Worm (Caenorhabditis elegans) whole organism, L4 larva: ENCODE measurements around the gene F10C1.23.

Experiments used
- F44E2.7 ChIP-seq: fragments of 200-800 bp; sonication (Bioruptor generic); IDR thresholded peaks from 2 replicates; pipeline ENCODE4 v2.1.2; 2022; ENCODE audit warnings: missing genetic modification characterization, missing compliant biosample characterization
- T26A8.4 ChIP-seq: fragments of 200-800 bp; sonication (Bioruptor generic); IDR thresholded peaks from 2 replicates; pipeline ENCODE4 v1.3.6; 2022; ENCODE audit warnings: missing genetic modification characterization, missing compliant biosample characterization
- Y5F2A.4 ChIP-seq: fragments of 200-800 bp; sonication (Bioruptor generic); optimal IDR thresholded peaks from 2 replicates; lab custom pipeline; 2018; ENCODE audit warnings: mild to moderate bottlenecking, missing genetic modification characterization, missing compliant biosample characterization
- Y75B8A.6 ChIP-seq: fragments of 200-800 bp; sonication (Bioruptor generic); IDR thresholded peaks from 2 replicates; pipeline ENCODE4 v1.3.6; 2022; ENCODE audit warnings: missing genetic modification reagents, missing genetic modification characterization, missing compliant biosample characterization
- ZK546.5 ChIP-seq, 2 experiments: sonication (generic microtip); optimal IDR thresholded peaks; 2 replicates each; lab custom pipeline; 2017; ENCODE audit warnings: missing biosample characterization in 2 of 2, missing genetic modification characterization in 2 of 2
- arid-1 ChIP-seq: fragments of 200-800 bp; sonication (Bioruptor generic); conservative IDR thresholded peaks from 2 replicates; pipeline ENCODE4 v1.3.6; 2022; ENCODE audit warnings: missing genetic modification reagents, missing genetic modification characterization, missing compliant biosample characterization
- ceh-20 ChIP-seq: fragments of 200-800 bp; sonication (Bioruptor generic); IDR thresholded peaks from 2 replicates; pipeline ENCODE4 v1.3.6; 2022; ENCODE audit warnings: missing genetic modification reagents, missing genetic modification characterization, missing compliant biosample characterization
- ceh-28 ChIP-seq: fragments of 150-350 bp; optimal IDR thresholded peaks from 2 replicates; lab custom pipeline; 2014; ENCODE audit warnings: missing biosample characterization, missing genetic modification reagents, missing genetic modification characterization
- ceh-32 ChIP-seq: sonication (generic microtip); optimal IDR thresholded peaks from 2 replicates; lab custom pipeline; 2016; ENCODE audit warnings: mild to moderate bottlenecking, missing genetic modification characterization, missing compliant biosample characterization; ENCODE audit not compliant: poor library complexity
- ceh-62 ChIP-seq: sonication (generic microtip); optimal IDR thresholded peaks from 2 replicates; lab custom pipeline; 2017; ENCODE audit warnings: missing biosample characterization, missing genetic modification characterization
- ceh-82 ChIP-seq: sonication (generic microtip); optimal IDR thresholded peaks from 2 replicates; lab custom pipeline; 2017; ENCODE audit warnings: missing biosample characterization, missing genetic modification characterization
- cey-2 ChIP-seq: sonication (generic microtip); optimal IDR thresholded peaks from 3 replicates; lab custom pipeline; 2017; ENCODE audit warnings: missing genetic modification characterization, mild to moderate bottlenecking, missing compliant biosample characterization, antibody characterized with exemption, borderline replicate concordance; ENCODE audit not compliant: insufficient read depth
- ctbp-1 ChIP-seq: fragments of 200-800 bp; sonication (Bioruptor generic); IDR thresholded peaks from 2 replicates; pipeline ENCODE4 v1.3.6; 2022; ENCODE audit warnings: missing genetic modification reagents, missing genetic modification characterization, missing compliant biosample characterization
- daf-12 ChIP-seq: fragments of 150-350 bp; optimal IDR thresholded peaks from 2 replicates; lab custom pipeline; 2014; ENCODE audit warnings: missing biosample characterization, missing genetic modification reagents, missing genetic modification characterization
- daf-16 ChIP-seq, 3 experiments: sonication (generic microtip); optimal IDR thresholded peaks; 2 replicates each; lab custom pipeline; 2016 to 2017; ENCODE audit warnings: missing genetic modification characterization in 3 of 3, missing genetic modification reagents in 3 of 3, mild to moderate bottlenecking in 2 of 3, missing compliant biosample characterization in 2 of 3, missing biosample characterization in 1 of 3, moderate library complexity in 1 of 3
- daf-8 ChIP-seq: fragments of 200-800 bp; sonication (Bioruptor generic); IDR thresholded peaks from 2 replicates; pipeline ENCODE4 v1.3.6; 2022; ENCODE audit warnings: missing genetic modification characterization, missing compliant biosample characterization
- dmd-6 ChIP-seq: fragments of 200-800 bp; sonication (Bioruptor generic); IDR thresholded peaks from 2 replicates; pipeline ENCODE4 v1.3.6; 2022; ENCODE audit warnings: missing genetic modification reagents, missing genetic modification characterization, missing compliant biosample characterization
- dmd-9 ChIP-seq: fragments of 200-800 bp; sonication (Bioruptor generic); IDR thresholded peaks from 2 replicates; pipeline ENCODE4 v1.3.6; 2022; ENCODE audit warnings: missing genetic modification reagents, missing genetic modification characterization, missing compliant biosample characterization
- dve-1 ChIP-seq: sonication (generic microtip); optimal IDR thresholded peaks from 2 replicates; lab custom pipeline; 2017; ENCODE audit warnings: antibody characterized with exemption, mild to moderate bottlenecking, missing genetic modification characterization, missing compliant biosample characterization; ENCODE audit not compliant: insufficient read depth
- egl-43 ChIP-seq: fragments of 200-800 bp; sonication (Bioruptor generic); IDR thresholded peaks from 2 replicates; pipeline ENCODE4 v1.3.6; 2022; ENCODE audit warnings: missing genetic modification reagents, missing genetic modification characterization, missing compliant biosample characterization
- hif-1 ChIP-seq, 2 experiments: sonication (generic microtip); optimal IDR thresholded peaks; 2 replicates each; lab custom pipeline; 2016 to 2017; ENCODE audit warnings: missing compliant biosample characterization in 2 of 2, missing genetic modification characterization in 2 of 2, missing genetic modification reagents in 2 of 2, missing genotype in 2 of 2, mild to moderate bottlenecking in 1 of 2
- hlh-11 ChIP-seq: fragments of 200-800 bp; sonication (Bioruptor generic); optimal IDR thresholded peaks from 2 replicates; lab custom pipeline; 2018; ENCODE audit warnings: mild to moderate bottlenecking, missing genetic modification characterization, missing compliant biosample characterization
- hlh-30 ChIP-seq: sonication (generic microtip); optimal IDR thresholded peaks from 2 replicates; lab custom pipeline; 2017; ENCODE audit warnings: antibody characterized with exemption, mild to moderate bottlenecking, missing genetic modification characterization, missing compliant biosample characterization; ENCODE audit not compliant: insufficient read depth
- lin-29 ChIP-seq: fragments of 200-800 bp; sonication (Bioruptor generic); IDR thresholded peaks from 2 replicates; pipeline ENCODE4 v1.3.6; 2022; ENCODE audit warnings: missing genetic modification reagents, missing genetic modification characterization, missing compliant biosample characterization
- mdl-1 ChIP-seq, 2 experiments: fragments of 150-350 bp in 1 of 2; sonication (generic microtip) in 1 of 2; optimal IDR thresholded peaks; 2 replicates each; lab custom pipeline; 2014 to 2017; ENCODE audit warnings: missing biosample characterization in 2 of 2, missing genetic modification characterization in 2 of 2
- nhr-102 ChIP-seq: sonication (generic microtip); optimal IDR thresholded peaks from 2 replicates; lab custom pipeline; 2016; ENCODE audit warnings: mild to moderate bottlenecking, missing genetic modification characterization, moderate library complexity, missing compliant biosample characterization
- nhr-11 ChIP-seq: fragments of 150-350 bp; optimal IDR thresholded peaks from 2 replicates; lab custom pipeline; 2014; ENCODE audit warnings: missing biosample characterization, missing genetic modification characterization
- nhr-111 ChIP-seq: fragments of 200-800 bp; sonication (Bioruptor generic); optimal IDR thresholded peaks from 2 replicates; lab custom pipeline; 2018; ENCODE audit warnings: mild to moderate bottlenecking, missing genetic modification characterization, missing compliant biosample characterization
- nhr-237 ChIP-seq: sonication (generic microtip); optimal IDR thresholded peaks from 2 replicates; lab custom pipeline; 2017; ENCODE audit warnings: missing biosample characterization, missing genetic modification characterization
- nhr-28 ChIP-seq: fragments of 150-350 bp; optimal IDR thresholded peaks from 2 replicates; lab custom pipeline; 2014; ENCODE audit warnings: missing biosample characterization, missing genetic modification characterization
- nhr-48 ChIP-seq: sonication (generic microtip); optimal IDR thresholded peaks from 2 replicates; lab custom pipeline; 2016; ENCODE audit warnings: mild to moderate bottlenecking, missing genetic modification characterization, missing compliant biosample characterization
- php-3 ChIP-seq: fragments of 200-800 bp; sonication (Bioruptor generic); IDR thresholded peaks from 2 replicates; pipeline ENCODE4 v1.3.6; 2022; ENCODE audit warnings: missing genetic modification reagents, missing genetic modification characterization, missing compliant biosample characterization
- pqm-1 ChIP-seq: sonication (generic microtip); optimal IDR thresholded peaks from 2 replicates; lab custom pipeline; 2017; ENCODE audit warnings: missing biosample characterization, missing genetic modification characterization
- rbr-2 ChIP-seq: sonication (generic microtip); optimal IDR thresholded peaks from 2 replicates; lab custom pipeline; 2016; ENCODE audit warnings: missing genotype, missing genetic modification characterization, missing compliant biosample characterization
- skn-1 ChIP-seq: fragments of 150-350 bp; optimal IDR thresholded peaks from 2 replicates; lab custom pipeline; 2014; ENCODE audit warnings: missing biosample characterization, missing genetic modification characterization
- snpc-4 ChIP-seq: fragments of 150-350 bp; optimal IDR thresholded peaks from 2 replicates; lab custom pipeline; 2014; ENCODE audit warnings: missing biosample characterization, missing genetic modification characterization
- spr-3 ChIP-seq: fragments of 200-800 bp; sonication (Bioruptor generic); optimal IDR thresholded peaks from 2 replicates; lab custom pipeline; 2018; ENCODE audit warnings: mild to moderate bottlenecking, missing genetic modification characterization, missing compliant biosample characterization
- tag-97 ChIP-seq: fragments of 200-800 bp; sonication (Bioruptor generic); IDR thresholded peaks from 2 replicates; pipeline ENCODE4 v1.3.6; 2022; ENCODE audit warnings: missing genetic modification characterization, missing compliant biosample characterization
- unc-39 ChIP-seq: sonication (generic microtip); optimal IDR thresholded peaks from 2 replicates; lab custom pipeline; 2017; ENCODE audit warnings: missing biosample characterization, missing genetic modification characterization
- zag-1 ChIP-seq: fragments of 150-350 bp; optimal IDR thresholded peaks from 2 replicates; lab custom pipeline; 2014; ENCODE audit warnings: missing biosample characterization, missing genetic modification characterization
- zip-11 ChIP-seq: fragments of 200-800 bp; sonication (Bioruptor generic); IDR thresholded peaks from 2 replicates; pipeline ENCODE4 v1.3.6; 2022; ENCODE audit warnings: missing genetic modification characterization, missing compliant biosample characterization

The F10C1.23 gene

ce11 chrII:5804288-5804687 lies 46.4 kb downstream of the F10C1.23 start (continued):
- TF ChIP-seq Y75B8A.6 (GFP tag; lab: Robert Waterston, UW) = no peak
- TF ChIP-seq tag-97 (GFP tag; lab: Robert Waterston, UW) = no peak
- TF ChIP-seq ceh-62 (tag; lab: Kevin White, UChicago) = no peak
- peak; percentile 9 for TF ChIP-seq pqm-1 (tag; lab: Kevin White, UChicago)
- TF ChIP-seq dve-1 (tag; lab: Kevin White, UChicago) = peak; percentile 70
- no peak for TF ChIP-seq nhr-11
- TF ChIP-seq Y5F2A.4 (GFP tag; lab: Kevin White, UChicago) = no peak
- TF ChIP-seq ceh-82 = no peak
- TF ChIP-seq nhr-48 (tag; lab: Kevin White, UChicago) = no peak
- no peak for TF ChIP-seq skn-1
- no peak for TF ChIP-seq T26A8.4 (GFP tag; lab: Robert Waterston, UW)
- TF ChIP-seq nhr-111 (GFP tag; lab: Kevin White, UChicago) = no peak
- TF ChIP-seq egl-43 (GFP tag; lab: Robert Waterston, UW) = no peak
- TF ChIP-seq mdl-1 (tag; optimal IDR thresholded peaks at IDR 0.05; lab: Kevin White, UChicago) = no peak
- no peak for TF ChIP-seq nhr-28 (tag; lab: Kevin White, UChicago)
- no peak for TF ChIP-seq ctbp-1 (GFP tag; lab: Robert Waterston, UW)
- no peak for TF ChIP-seq zag-1 (tag; lab: Kevin White, UChicago)
- TF ChIP-seq hif-1 (tag; optimal IDR thresholded peaks at IDR 0.05; lab: Kevin White, UChicago) = peak in 1 of 2 experiments; percentile 8
- TF ChIP-seq ceh-28 (tag; lab: Kevin White, UChicago) = no peak
- peak; percentile 22; the same call in 1 of the 2 replicates for TF ChIP-seq ceh-20
- no peak for TF ChIP-seq dmd-6
- no peak for TF ChIP-seq snpc-4
- no peak for TF ChIP-seq lin-29 (GFP tag; lab: Robert Waterston, UW)
- TF ChIP-seq cey-2 (tag; lab: Kevin White, UChicago) = no peak
- TF ChIP-seq, all 104 proteins: peak for 8

- no peak for TF ChIP-seq ceh-32 (tag; lab: Kevin White, UChicago)
- peak; percentile 38 for TF ChIP-seq hlh-11
- peak; percentile 45 for TF ChIP-seq hlh-30 (tag; lab: Kevin White, UChicago)
- TF ChIP-seq daf-12 (tag; lab: Kevin White, UChicago) = no peak
- peak in 1 of 2 experiments; percentile 3 for TF ChIP-seq mdl-1 (tag; optimal IDR thresholded peaks at IDR 0.05; lab: Kevin White, UChicago)
- TF ChIP-seq nhr-11 = no peak
- TF ChIP-seq dve-1 (tag; lab: Kevin White, UChicago) = peak; percentile 4
- TF ChIP-seq F44E2.7 (GFP tag; lab: Robert Waterston, UW) = no peak
- no peak for TF ChIP-seq daf-16 (GFP tag; optimal IDR thresholded peaks at IDR 0.05; lab: Kevin White, UChicago)
- peak; percentile 88 for TF ChIP-seq daf-16 (tag; optimal IDR thresholded peaks at IDR 0.05; lab: Kevin White, UChicago)
- no peak for TF ChIP-seq rbr-2 (tag; lab: Kevin White, UChicago)
- TF ChIP-seq nhr-237 = no peak
- TF ChIP-seq pqm-1 (tag; lab: Kevin White, UChicago) = peak; percentile 19
- peak; percentile 46 for TF ChIP-seq dmd-6
- no peak for TF ChIP-seq zip-11 (GFP tag; lab: Robert Waterston, UW)
- TF ChIP-seq php-3 (GFP tag; lab: Robert Waterston, UW) = peak; percentile 46; the same call in 1 of the 2 replicates
- no peak for TF ChIP-seq ctbp-1 (GFP tag; lab: Robert Waterston, UW)
- peak; percentile 23 for TF ChIP-seq nhr-28 (tag; lab: Kevin White, UChicago)
- no peak for TF ChIP-seq arid-1 (GFP tag; lab: Robert Waterston, UW)
- TF ChIP-seq nhr-102 (tag; lab: Kevin White, UChicago) = no peak
- no peak for TF ChIP-seq unc-39
- TF ChIP-seq dmd-9 (GFP tag; lab: Robert Waterston, UW) = no peak
- TF ChIP-seq spr-3 = no peak
- TF ChIP-seq Y75B8A.6 (GFP tag; lab: Robert Waterston, UW) = no peak
- no peak for TF ChIP-seq daf-8 (GFP tag; lab: Robert Waterston, UW)
- TF ChIP-seq ZK546.5 (tag; optimal IDR thresholded peaks at IDR 0.05; lab: Kevin White, UChicago) = no peak
Measured at ce11 chrII:5805303-5805702, 47.5 kb downstream of the F10C1.23 start, which contains the start of gene K05F1.10. TSS of gene K05F1.10 (minus strand) at chrII:5805473.
